Worm (Caenorhabditis elegans) whole organism, mixed stage, embryonic: ENCODE results near the gene fbxa-197.
A peak's percentile ranks its signal among the peaks of the same experiment; 100 is the strongest.

Source experiments
- M03D4.4 ChIP-seq: sonication (generic microtip); optimal IDR thresholded peaks from 2 replicates; lab custom pipeline; 2017; ENCODE audit warnings: mild to moderate bottlenecking, missing genetic modification characterization, missing compliant biosample characterization
- bed-3 ChIP-seq: fragments of 200-800 bp; sonication (Bioruptor generic); optimal IDR thresholded peaks from 3 replicates; lab custom pipeline; 2018; ENCODE audit warnings: mild to moderate bottlenecking, missing genetic modification characterization, moderate library complexity, missing compliant biosample characterization
- blmp-1 ChIP-seq: fragments of 150-350 bp; optimal IDR thresholded peaks from 2 replicates; lab custom pipeline; 2014; ENCODE audit warnings: missing biosample characterization, missing genetic modification characterization
- ceh-39 ChIP-seq: fragments of 150-350 bp; optimal IDR thresholded peaks from 2 replicates; lab custom pipeline; 2014; ENCODE audit warnings: missing biosample characterization, missing genetic modification characterization
- ceh-83 ChIP-seq: fragments of 200-800 bp; sonication (Bioruptor generic); optimal IDR thresholded peaks from 2 replicates; lab custom pipeline; 2018; ENCODE audit warnings: mild to moderate bottlenecking, missing genetic modification characterization, missing compliant biosample characterization
- cnd-1 ChIP-seq: fragments of 200-800 bp; sonication (Bioruptor generic); optimal IDR thresholded peaks from 2 replicates; lab custom pipeline; 2018; ENCODE audit warnings: mild to moderate bottlenecking, missing genetic modification characterization, missing compliant biosample characterization
- elt-1 ChIP-seq: sonication (generic microtip); optimal IDR thresholded peaks from 2 replicates; lab custom pipeline; 2017; ENCODE audit warnings: missing genetic modification characterization, mild to moderate bottlenecking, missing compliant biosample characterization, antibody characterized with exemption, moderate library complexity, borderline replicate concordance; ENCODE audit not compliant: insufficient read depth
- elt-3 ChIP-seq: fragments of 150-350 bp; optimal IDR thresholded peaks from 2 replicates; lab custom pipeline; 2014; ENCODE audit warnings: missing biosample characterization, missing genetic modification characterization
- ham-2 ChIP-seq: fragments of 200-800 bp; sonication (Bioruptor generic); optimal IDR thresholded peaks from 2 replicates; lab custom pipeline; 2018; ENCODE audit warnings: mild to moderate bottlenecking, missing genetic modification characterization, missing compliant biosample characterization
- hlh-1 ChIP-seq: fragments of 150-350 bp; optimal IDR thresholded peaks from 2 replicates; lab custom pipeline; 2014; ENCODE audit warnings: missing biosample characterization, missing genetic modification reagents, missing genetic modification characterization
- lin-13 ChIP-seq: fragments of 150-350 bp; optimal IDR thresholded peaks from 2 replicates; lab custom pipeline; 2014; ENCODE audit warnings: missing biosample characterization, missing genetic modification characterization
- lin-32 ChIP-seq: fragments of 200-800 bp; sonication (Bioruptor generic); optimal IDR thresholded peaks from 2 replicates; lab custom pipeline; 2018; ENCODE audit warnings: mild to moderate bottlenecking, missing genetic modification characterization, missing compliant biosample characterization
- lsy-2 ChIP-seq: fragments of 150-350 bp; optimal IDR thresholded peaks from 2 replicates; lab custom pipeline; 2014; ENCODE audit warnings: missing biosample characterization, missing genetic modification characterization
- mep-1 ChIP-seq: fragments of 150-350 bp; optimal IDR thresholded peaks from 2 replicates; lab custom pipeline; 2017; ENCODE audit warnings: missing biosample characterization, missing genetic modification reagents, missing genetic modification characterization, inconsistent platforms
- mls-2 ChIP-seq: sonication (generic microtip); optimal IDR thresholded peaks from 2 replicates; lab custom pipeline; 2016; ENCODE audit warnings: mild to moderate bottlenecking, missing genetic modification characterization, moderate library complexity, missing compliant biosample characterization
- nhr-12 ChIP-seq: fragments of 150-350 bp; optimal IDR thresholded peaks from 2 replicates; lab custom pipeline; 2014; ENCODE audit warnings: missing biosample characterization, missing genetic modification characterization
- nhr-237 ChIP-seq: fragments of 150-350 bp; optimal IDR thresholded peaks from 2 replicates; lab custom pipeline; 2014; ENCODE audit warnings: missing biosample characterization, missing genetic modification characterization
- nhr-28 ChIP-seq: fragments of 150-350 bp; optimal IDR thresholded peaks from 2 replicates; lab custom pipeline; 2014; ENCODE audit warnings: missing biosample characterization, missing genetic modification characterization
- nhr-76 ChIP-seq: sonication (generic microtip); optimal IDR thresholded peaks from 2 replicates; lab custom pipeline; 2017; ENCODE audit warnings: missing biosample characterization, missing genetic modification characterization
- pha-4 ChIP-seq: fragments of 150-350 bp; optimal IDR thresholded peaks from 2 replicates; lab custom pipeline; 2018; ENCODE audit warnings: missing biosample characterization, missing genetic modification reagents, missing genetic modification characterization
- sem-2 ChIP-seq: fragments of 200-800 bp; sonication (Bioruptor generic); optimal IDR thresholded peaks from 2 replicates; lab custom pipeline; 2018; ENCODE audit warnings: mild to moderate bottlenecking, missing genetic modification characterization, missing compliant biosample characterization
- snpc-4 ChIP-seq: fragments of 150-350 bp; optimal IDR thresholded peaks from 2 replicates; lab custom pipeline; 2014; ENCODE audit warnings: missing biosample characterization, missing genetic modification characterization
- sptf-1 ChIP-seq: sonication (generic microtip); optimal IDR thresholded peaks from 2 replicates; lab custom pipeline; 2017; ENCODE audit warnings: mild to moderate bottlenecking, missing genetic modification characterization, moderate library complexity, missing compliant biosample characterization
- tbx-8 ChIP-seq: fragments of 200-800 bp; sonication (Bioruptor generic); optimal IDR thresholded peaks from 2 replicates; lab custom pipeline; 2018; ENCODE audit warnings: mild to moderate bottlenecking, missing genetic modification characterization, moderate library complexity, missing compliant biosample characterization
- unc-120 ChIP-seq: sonication (generic microtip); optimal IDR thresholded peaks from 2 replicates; lab custom pipeline; 2017; ENCODE audit warnings: missing genetic modification characterization, missing compliant biosample characterization; ENCODE audit not compliant: poor library complexity, severe bottlenecking
- unc-39 ChIP-seq: fragments of 150-350 bp; optimal IDR thresholded peaks from 2 replicates; lab custom pipeline; 2014; ENCODE audit warnings: missing biosample characterization, missing genetic modification characterization
- unc-62 ChIP-seq: fragments of 150-350 bp; optimal IDR thresholded peaks from 2 replicates; lab custom pipeline; 2014; ENCODE audit warnings: missing biosample characterization, missing genetic modification reagents, missing genetic modification characterization
- zip-8 ChIP-seq: fragments of 150-350 bp; optimal IDR thresholded peaks from 2 replicates; lab custom pipeline; 2014; ENCODE audit warnings: missing biosample characterization, missing genetic modification characterization
- ztf-11 ChIP-seq: fragments of 150-350 bp; optimal IDR thresholded peaks from 2 replicates; lab custom pipeline; 2014; ENCODE audit warnings: missing biosample characterization, missing genetic modification characterization

Gene fbxa-197

DNA sequence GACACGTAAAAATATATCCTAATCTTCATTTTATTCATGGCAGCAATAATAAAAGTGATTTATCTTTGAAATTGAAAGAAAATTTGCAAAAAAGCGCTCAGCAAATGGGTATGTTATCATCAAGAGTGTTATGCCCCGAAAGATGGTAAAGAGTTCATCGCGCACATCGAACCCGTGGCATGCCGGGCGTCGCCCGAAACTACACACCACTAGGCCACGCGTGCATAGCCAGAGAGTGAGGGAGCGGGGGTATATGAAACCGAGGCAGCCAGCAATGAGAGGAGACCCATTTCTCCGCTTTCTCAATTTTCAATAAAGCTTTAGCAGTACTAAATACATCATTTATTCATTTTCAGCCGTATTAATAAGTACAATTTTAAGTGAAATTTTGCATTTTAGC is 6.3 kb downstream of the fbxa-197 start (continued):
- TF ChIP-seq M03D4.4 (tag; lab: Kevin White, UChicago) (peak; percentile 99), nhr-76 (tag; lab: Kevin White, UChicago) (peak; percentile 68), hlh-1 (tag; lab: Kevin White, UChicago) (peak; percentile 24), elt-3 (tag; lab: Kevin White, UChicago) (no peak), elt-1 (tag; lab: Kevin White, UChicago) (peak; percentile 44), ham-2 (GFP tag; lab: Kevin White, UChicago) (peak; percentile 99)

- no peak for TF ChIP-seq tbx-8 (GFP tag; lab: Kevin White, UChicago)
- TF ChIP-seq nhr-237 = no peak
These were observed 8.8 kb downstream of the fbxa-197 start, which contains the start of gene nhr-102 for ce11 chrV:15876308-15876707. nhr-102 (minus strand) TSS chrV:15876408.

ce11 chrV:15879508-15879907 is 12.0 kb downstream of the fbxa-197 start, which contains the start of gene nhr-84:
nhr-84 (minus strand) TSS chrV:15879608.
- no peak for TF ChIP-seq ztf-11 (tag; lab: Kevin White, UChicago)
- TF ChIP-seq mls-2 (tag; lab: Kevin White, UChicago) = no peak
- TF ChIP-seq lsy-2 (tag; lab: Kevin White, UChicago) = no peak
- TF ChIP-seq elt-1 (tag; lab: Kevin White, UChicago) = no peak
- TF ChIP-seq ham-2 (GFP tag; lab: Kevin White, UChicago) = no peak
- TF ChIP-seq cnd-1 (tag; lab: Kevin White, UChicago) = no peak
- TF ChIP-seq nhr-76 (tag; lab: Kevin White, UChicago) = no peak
- TF ChIP-seq blmp-1 (tag; lab: Kevin White, UChicago) = no peak
- no peak for TF ChIP-seq pha-4 (tag; lab: Kevin White, UChicago)

ce11 chrV:15880033-15880432 is 12.6 kb downstream of the fbxa-197 start:
- no peak for TF ChIP-seq nhr-28 (tag; lab: Kevin White, UChicago)
- TF ChIP-seq blmp-1 (tag; lab: Kevin White, UChicago) = no peak
- no peak for TF ChIP-seq sem-2 (GFP tag; lab: Kevin White, UChicago)
- TF ChIP-seq unc-62 (GFP tag; lab: Kevin White, UChicago) = no peak
- no peak for TF ChIP-seq pha-4 (tag; lab: Kevin White, UChicago)
- TF ChIP-seq lin-13 (tag; lab: Kevin White, UChicago) = no peak
- no peak for TF ChIP-seq mep-1
- no peak for TF ChIP-seq snpc-4 (tag; lab: Kevin White, UChicago)
- TF ChIP-seq mls-2 (tag; lab: Kevin White, UChicago) = no peak
- TF ChIP-seq ceh-39 = no peak
- no peak for TF ChIP-seq hlh-1 (tag; lab: Kevin White, UChicago)
- TF ChIP-seq, all 35 proteins: peak for 0

ce11 chrV:15880705-15881104 is 13.2 kb downstream of the fbxa-197 start:
- TF ChIP-seq hlh-1 (tag; lab: Kevin White, UChicago) (no peak), nhr-237 (peak; percentile 57), nhr-12 (tag; lab: Kevin White, UChicago) (no peak), unc-62 (GFP tag; lab: Kevin White, UChicago) (no peak), ztf-11 (tag; lab: Kevin White, UChicago) (no peak), ceh-83 (GFP tag; lab: Kevin White, UChicago) (no peak), lin-13 (tag; lab: Kevin White, UChicago) (no peak), sptf-1 (tag; lab: Kevin White, UChicago) (no peak)
- TF ChIP-seq, all 35 proteins: peak for 1

ce11 chrV:15884698-15885097 is 17.2 kb downstream of the fbxa-197 start, which contains the start of gene oac-42:
oac-42 (minus strand) TSS chrV:15884798.
- TF ChIP-seq blmp-1 (tag; lab: Kevin White, UChicago) (no peak), ztf-11 (tag; lab: Kevin White, UChicago) (no peak), ceh-83 (GFP tag; lab: Kevin White, UChicago) (no peak)

ce11 chrV:15885967-15886366 is 18.5 kb downstream of the fbxa-197 start, which contains the start of gene T06C12.9:
T06C12.9 (minus strand) TSS chrV:15886067.
- TF ChIP-seq nhr-28 (tag; lab: Kevin White, UChicago) = no peak
- no peak for TF ChIP-seq mls-2 (tag; lab: Kevin White, UChicago)
- no peak for TF ChIP-seq elt-1 (tag; lab: Kevin White, UChicago)
- no peak for TF ChIP-seq unc-120 (tag; lab: Kevin White, UChicago)
- no peak for TF ChIP-seq pha-4 (tag; lab: Kevin White, UChicago)
- no peak for TF ChIP-seq ceh-39
- no peak for TF ChIP-seq bed-3 (GFP tag; lab: Kevin White, UChicago)
- TF ChIP-seq tbx-8 (GFP tag; lab: Kevin White, UChicago) = no peak
- TF ChIP-seq lin-32 (GFP tag; lab: Kevin White, UChicago) = no peak
- TF ChIP-seq nhr-12 (tag; lab: Kevin White, UChicago) = no peak
- TF ChIP-seq ham-2 (GFP tag; lab: Kevin White, UChicago) = no peak
- no peak for TF ChIP-seq lsy-2 (tag; lab: Kevin White, UChicago)
- no peak for TF ChIP-seq nhr-237
- TF ChIP-seq ztf-11 (tag; lab: Kevin White, UChicago) = no peak
- no peak for TF ChIP-seq zip-8 (tag; lab: Kevin White, UChicago)
- TF ChIP-seq unc-39 (tag; lab: Kevin White, UChicago) = no peak
- TF ChIP-seq snpc-4 (tag; lab: Kevin White, UChicago) = no peak
- TF ChIP-seq cnd-1 (tag; lab: Kevin White, UChicago) = no peak
- no peak for TF ChIP-seq blmp-1 (tag; lab: Kevin White, UChicago)
